Worm (Caenorhabditis elegans): ENCODE results near the gene F07C4.11.
A peak's percentile ranks its signal among the peaks of the same experiment; 100 is the strongest.

Gene F07C4.11

DNA sequence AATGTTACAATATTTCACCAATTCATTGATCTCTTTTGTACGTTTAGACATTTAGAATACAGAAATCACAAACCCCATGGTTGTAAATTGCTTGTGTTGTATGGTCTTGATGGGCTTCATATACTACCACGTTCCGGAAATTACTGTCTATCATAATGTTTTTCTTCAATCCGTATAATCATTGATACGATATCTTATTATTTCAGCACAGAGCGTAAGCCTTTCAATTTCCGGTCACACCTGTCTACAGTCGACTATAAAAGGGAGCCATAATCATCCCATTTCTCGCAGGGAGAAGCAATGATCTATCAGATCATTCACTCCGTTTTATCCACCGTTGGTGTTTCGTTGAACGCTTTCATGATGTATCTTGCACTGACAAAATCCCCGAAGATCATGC, 13.8 kb downstream of the F07C4.11 start, which contains the start of gene srd-30:
Gene srd-30, plus strand, starts transcription at position 301 of the 400 bp plus-strand sequence.
- TF ChIP-seq isw-1 (GFP tag; IDR thresholded peaks at IDR 0.05) (no peak), sup-37 (GFP tag; optimal IDR thresholded peaks at IDR 0.05) (no peak), mep-1 (tag; optimal IDR thresholded peaks at IDR 0.05) (no peak), hlh-4 (tag; optimal IDR thresholded peaks at IDR 0.05) (no peak), dpl-1 (GFP tag; optimal IDR thresholded peaks at IDR 0.05) (no peak), C16A3.4 (tag; optimal IDR thresholded peaks at IDR 0.05) (no peak), Y116A8C.19 (tag; optimal IDR thresholded peaks at IDR 0.05; ENCODE audit: borderline replicate concordance) (no peak), nhr-19 (GFP tag; conservative IDR thresholded peaks at IDR 0.05) (no peak), ztf-11 (tag; optimal IDR thresholded peaks at IDR 0.05) (no peak), sptf-1 (tag; optimal IDR thresholded peaks at IDR 0.05) (no peak), egl-13 (tag; optimal IDR thresholded peaks at IDR 0.05) (no peak), elt-3 (tag; optimal IDR thresholded peaks at IDR 0.05) (no peak), unc-98 (GFP tag; IDR thresholded peaks at IDR 0.05) (no peak), C04F5.9 (tag; optimal IDR thresholded peaks at IDR 0.05) (no peak), hpl-2 (GFP tag; optimal IDR thresholded peaks at IDR 0.05) (no peak), jun-1 (tag; optimal IDR thresholded peaks at IDR 0.05) (no peak), blmp-1 (tag; optimal IDR thresholded peaks at IDR 0.05) (no peak)

DNA sequence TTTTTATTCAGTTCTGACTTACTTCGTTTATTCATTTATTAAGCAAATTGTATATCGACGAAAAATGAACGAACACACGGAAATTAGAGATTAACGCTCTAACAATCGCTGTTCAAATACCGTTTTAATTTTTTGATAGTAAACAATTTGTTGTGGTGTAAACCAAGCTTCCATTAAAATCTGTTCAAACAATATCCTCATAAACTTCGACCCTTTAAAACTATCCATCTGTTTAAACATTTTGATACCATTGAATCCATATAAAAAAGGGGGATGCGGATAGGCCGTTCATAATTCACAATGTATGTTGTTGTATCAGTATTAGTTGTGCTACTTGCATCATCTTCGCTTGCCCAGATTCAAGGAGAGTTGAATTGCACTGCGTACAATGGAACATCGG, 16.8 kb downstream of the F07C4.11 start, which contains the start of gene F07C4.6:
Gene F07C4.6, plus strand, starts transcription at position 301 of the 400 bp plus-strand sequence.
- no peak for TF ChIP-seq tbx-2 (tag; optimal IDR thresholded peaks at IDR 0.05)
- no peak for TF ChIP-seq egl-27 (tag; optimal IDR thresholded peaks at IDR 0.05)
- TF ChIP-seq alr-1 (tag; optimal IDR thresholded peaks at IDR 0.05; ENCODE audit: borderline replicate concordance): no peak
- no peak for TF ChIP-seq ceh-90 (tag; optimal IDR thresholded peaks at IDR 0.05)
- no peak for TF ChIP-seq nhr-47 (tag; optimal IDR thresholded peaks at IDR 0.05)

DNA sequence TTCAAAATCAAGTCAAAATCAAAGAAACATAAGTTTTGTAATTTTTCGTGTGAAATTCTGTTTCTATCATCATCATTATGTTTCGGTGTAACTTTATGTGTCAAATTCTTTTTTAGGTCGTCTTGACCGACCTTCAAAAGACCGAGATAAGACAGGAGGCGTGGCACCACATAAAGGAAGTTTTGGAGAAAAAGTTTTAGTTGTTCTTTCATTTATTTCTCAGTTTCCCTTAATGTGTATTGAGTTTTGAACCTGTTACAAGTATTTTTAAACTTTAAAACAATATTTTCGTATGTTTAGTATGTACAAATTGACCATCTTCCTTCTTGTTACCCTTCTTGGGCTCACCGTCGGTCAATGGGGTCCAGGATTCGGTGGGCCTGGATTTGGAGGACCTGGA, 18.7 kb downstream of the F07C4.11 start, which contains the start of gene grsp-4:
Gene grsp-4, plus strand, starts transcription at position 301 of the 400 bp plus-strand sequence.
- TF ChIP-seq nhr-85 (tag): peak; percentile 48
- TF ChIP-seq blmp-1 (tag; optimal IDR thresholded peaks at IDR 0.05): peak; percentile 52
- TF ChIP-seq C16A3.4 (tag; optimal IDR thresholded peaks at IDR 0.05): no peak

DNA sequence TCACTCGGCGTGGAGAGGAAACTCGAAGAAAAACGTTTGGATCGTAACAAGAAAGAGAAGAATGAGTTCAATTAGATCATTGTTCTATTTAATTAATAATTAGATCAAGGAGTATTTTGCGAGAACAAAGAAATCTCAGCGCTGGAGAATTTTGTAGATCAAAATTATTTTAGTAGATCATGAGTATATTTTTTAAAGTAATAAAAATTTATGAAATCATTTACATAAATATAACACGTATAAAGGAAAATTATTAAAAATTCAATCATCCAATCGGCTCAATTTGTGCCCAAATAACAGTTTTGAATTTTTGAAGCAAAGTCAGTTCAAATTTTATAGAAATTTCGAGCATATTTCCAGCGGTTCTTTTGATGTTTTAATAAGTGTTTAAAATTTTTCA, 19.2 kb downstream of the F07C4.11 start, which contains the start of gene C50E3.13:
Gene C50E3.13, minus strand, starts transcription at position 101 of the 400 bp plus-strand sequence.
- no peak for TF ChIP-seq alr-1 (tag; optimal IDR thresholded peaks at IDR 0.05; ENCODE audit: borderline replicate concordance)
- no peak for TF ChIP-seq F16B12.6 (tag; optimal IDR thresholded peaks at IDR 0.05)
- no peak for TF ChIP-seq grh-1 (GFP tag; IDR thresholded peaks at IDR 0.05)
- TF ChIP-seq unc-30 (tag; optimal IDR thresholded peaks at IDR 0.05): no peak
- no peak for TF ChIP-seq tbx-2 (tag; optimal IDR thresholded peaks at IDR 0.05)
- TF ChIP-seq fkh-10 (GFP tag; optimal IDR thresholded peaks at IDR 0.05): no peak
- TF ChIP-seq unc-62 (GFP tag; optimal IDR thresholded peaks at IDR 0.05): no peak
- TF ChIP-seq snpc-4 (tag; optimal IDR thresholded peaks at IDR 0.05): no peak
- TF ChIP-seq egl-27 (tag; optimal IDR thresholded peaks at IDR 0.05): no peak
- TF ChIP-seq C34B4.2 (tag; optimal IDR thresholded peaks at IDR 0.05): no peak
- no peak for TF ChIP-seq fkh-4 (tag; optimal IDR thresholded peaks at IDR 0.05; ENCODE audit: borderline replicate concordance)

DNA sequence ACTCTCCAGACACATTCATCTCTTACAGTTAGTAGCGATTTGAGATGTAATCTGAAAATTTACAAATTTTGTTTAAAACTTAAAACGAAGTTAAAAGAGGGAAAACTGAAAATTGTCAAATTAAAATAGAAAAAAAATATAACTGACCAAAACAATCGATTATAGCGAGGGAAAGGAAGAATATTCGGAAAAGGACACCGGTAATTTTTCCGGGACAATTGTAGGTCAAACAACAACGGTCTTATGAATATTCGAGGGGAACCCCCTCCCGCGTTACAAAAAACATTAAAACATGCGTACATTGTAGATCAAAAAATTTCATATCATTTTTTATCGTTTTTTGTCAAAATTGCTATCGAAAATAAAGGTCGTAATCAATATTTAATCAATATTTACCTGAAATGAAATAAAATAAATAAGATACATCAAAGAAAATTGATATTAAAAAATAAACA, 21.3 kb downstream of the F07C4.11 start, which contains the start of gene C50E3.12:
Gene C50E3.12, minus strand, starts transcription at position 51 of the 455 bp plus-strand sequence.
- TF ChIP-seq aha-1 (tag; optimal IDR thresholded peaks at IDR 0.05): no peak
- TF ChIP-seq snu-23 (GFP tag; optimal IDR thresholded peaks at IDR 0.05): no peak
- no peak for TF ChIP-seq snpc-4 (tag; optimal IDR thresholded peaks at IDR 0.05)
- TF ChIP-seq irx-1 (tag; optimal IDR thresholded peaks at IDR 0.05): no peak
- TF ChIP-seq zag-1 (tag; optimal IDR thresholded peaks at IDR 0.05): no peak
- no peak for TF ChIP-seq alr-1 (tag; optimal IDR thresholded peaks at IDR 0.05; ENCODE audit: borderline replicate concordance)
- no peak for TF ChIP-seq unc-130 (tag; optimal IDR thresholded peaks at IDR 0.05)

Data from whole organism, L1 larva.